Fruit fly (Drosophila melanogaster): ENCODE measurements around the gene Cpr100A.

The Cpr100A gene

dm6 chr3R:30874679-30875078, 7.4 kb downstream of the Cpr100A start (continued):
- TF ChIP-seq cg (GFP tag; optimal IDR thresholded peaks at IDR 0.05) = no peak
- no peak for TF ChIP-seq Doc2 (GFP tag; IDR thresholded peaks at IDR 0.05)
- TF ChIP-seq kay (GFP tag; optimal IDR thresholded peaks at IDR 0.05) = no peak
- TF ChIP-seq z (GFP tag; IDR thresholded peaks at IDR 0.05) = 0 out of 3 replicates have a peak, but pooled peaks have one; percentile 11
- no peak for TF ChIP-seq H15 (GFP tag; IDR thresholded peaks at IDR 0.05)
- TF ChIP-seq prd (optimal IDR thresholded peaks at IDR 0.05) = no peak
- TF ChIP-seq prd (GFP tag; IDR thresholded peaks at IDR 0.05) = no peak
- no peak for TF ChIP-seq NK7.1 (GFP tag; optimal IDR thresholded peaks at IDR 0.05)
- no peak for TF ChIP-seq org-1 (GFP tag; optimal IDR thresholded peaks at IDR 0.05)
- TF ChIP-seq HLH3B (GFP tag; IDR thresholded peaks at IDR 0.05) = peak; percentile 32; the same call in 1 of the 2 replicates
- TF ChIP-seq Ssrp (tag; optimal IDR thresholded peaks at IDR 0.05) = no peak
- no peak for TF ChIP-seq CG4707 (GFP tag; optimal IDR thresholded peaks at IDR 0.05)
- TF ChIP-seq disco-r (GFP tag; optimal IDR thresholded peaks at IDR 0.05) = no peak
- peak; percentile 30 for TF ChIP-seq gem (tag; optimal IDR thresholded peaks at IDR 0.05)
- no peak for TF ChIP-seq HmgD (GFP tag; optimal IDR thresholded peaks at IDR 0.05)
- TF ChIP-seq CG1024 (GFP tag; IDR thresholded peaks at IDR 0.05) = peak; percentile 21; the same call in 1 of the 2 replicates
- TF ChIP-seq H2.0 (GFP tag; IDR thresholded peaks at IDR 0.05) = 0 out of 2 replicates have a peak, but pooled peaks have one; percentile 3
- TF ChIP-seq cas (GFP tag; IDR thresholded peaks at IDR 0.05) = no peak
- no peak for TF ChIP-seq CG8478 (optimal IDR thresholded peaks at IDR 0.05)
- TF ChIP-seq sens-2 (GFP tag; IDR thresholded peaks at IDR 0.05) = 0 out of 2 replicates have a peak, but pooled peaks have one; percentile 34
- no peak for TF ChIP-seq tll (GFP tag; optimal IDR thresholded peaks at IDR 0.05)
- TF ChIP-seq Ets65A (GFP tag) = peak; percentile 62
- no peak for TF ChIP-seq CG17186 (GFP tag; optimal IDR thresholded peaks at IDR 0.05)
- no peak for TF ChIP-seq chn (GFP tag; optimal IDR thresholded peaks at IDR 0.05)
- no peak for TF ChIP-seq h (optimal IDR thresholded peaks at IDR 0.05)
- no peak for TF ChIP-seq jumu (GFP tag; optimal IDR thresholded peaks at IDR 0.05)
- no peak for TF ChIP-seq Bdp1 (GFP tag; optimal IDR thresholded peaks at IDR 0.05)
- peak in 1 of 2 experiments; percentile 37 for TF ChIP-seq bsh (GFP tag; optimal IDR thresholded peaks at IDR 0.05)
- 0 out of 2 replicates have a peak, but pooled peaks have one; percentile 14 for TF ChIP-seq CG17328 (GFP tag; IDR thresholded peaks at IDR 0.05)
- TF ChIP-seq Ptx1 (GFP tag; IDR thresholded peaks at IDR 0.05) = peak; percentile 58; the same call in 1 of the 2 replicates
- TF ChIP-seq shn (GFP tag; optimal IDR thresholded peaks at IDR 0.05) = no peak
- TF ChIP-seq D19B (GFP tag; optimal IDR thresholded peaks at IDR 0.05) = no peak
- no peak for TF ChIP-seq Fer3 (tag; optimal IDR thresholded peaks at IDR 0.05)
- no peak for TF ChIP-seq D (optimal IDR thresholded peaks at IDR 0.05)
- TF ChIP-seq D (GFP tag; optimal IDR thresholded peaks at IDR 0.05) = no peak
- peak; percentile 4 for TF ChIP-seq CG12769 (tag; optimal IDR thresholded peaks at IDR 0.05)
- no peak for TF ChIP-seq tgo (GFP tag; IDR thresholded peaks at IDR 0.05)
- peak; percentile 51; the same call in 1 of the 3 replicates for TF ChIP-seq ken (GFP tag; IDR thresholded peaks at IDR 0.05)
- peak; percentile 72 for TF ChIP-seq Med (GFP tag)
- TF ChIP-seq chinmo (GFP tag; IDR thresholded peaks at IDR 0.05; ENCODE audit: partially characterized antibody) = peak; percentile 41; the same call in 1 of the 4 replicates
- peak; percentile 43 for TF ChIP-seq Blimp-1 (GFP tag; optimal IDR thresholded peaks at IDR 0.05)
- TF ChIP-seq CG8388 (GFP tag; optimal IDR thresholded peaks at IDR 0.05) = peak; percentile 15
- TF ChIP-seq Hr51 (GFP tag; optimal IDR thresholded peaks at IDR 0.05) = peak in 1 of 2 experiments; percentile 25
- TF ChIP-seq fd102C (GFP tag; optimal IDR thresholded peaks at IDR 0.05) = no peak
- TF ChIP-seq sisA (GFP tag; IDR thresholded peaks at IDR 0.05) = 0 out of 2 replicates have a peak, but pooled peaks have one; percentile 23
- TF ChIP-seq nerfin-1 (tag; optimal IDR thresholded peaks at IDR 0.05) = no peak
